Fruit fly (Drosophila melanogaster) whole organism, wandering third instar larva: ENCODE results near the gene Pmm2.
A peak's percentile ranks its signal among the peaks of the same experiment; 100 is the strongest.

ENCODE experiments used
- Abd-B ChIP-seq: fragments of >200 bp; optimal IDR thresholded peaks from 2 replicates; lab custom pipeline; 2017; ENCODE audit warnings: missing biosample characterization, missing genetic modification characterization
- CG32264 ChIP-seq: fragments of 200-800 bp; sonication (Bioruptor generic); optimal IDR thresholded peaks from 2 replicates; lab custom pipeline; 2016; ENCODE audit warnings: missing biosample characterization, missing genetic modification characterization
- CG9705 ChIP-seq: fragments of 200-800 bp; sonication (Bioruptor generic); optimal IDR thresholded peaks from 2 replicates; lab custom pipeline; 2018; ENCODE audit warnings: missing biosample characterization, mild to moderate bottlenecking, missing genetic modification characterization
- CrebA ChIP-seq: fragments of 200-800 bp; sonication (Bioruptor generic); optimal IDR thresholded peaks from 2 replicates; lab custom pipeline; 2016; ENCODE audit warnings: missing biosample characterization, mild to moderate bottlenecking, missing genetic modification characterization, borderline replicate concordance
- Dfd ChIP-seq: fragments of >200 bp; optimal IDR thresholded peaks from 2 replicates; lab custom pipeline; 2017; ENCODE audit warnings: missing biosample characterization, missing genetic modification characterization
- Dif ChIP-seq: fragments of 200-275, 200-300 bp; sonication (Bioruptor generic); optimal IDR thresholded peaks from 2 replicates; lab custom pipeline; 2018; ENCODE audit warnings: missing biosample characterization, missing genetic modification characterization; ENCODE audit not compliant: partially characterized antibody
- GATAd ChIP-seq: sonication (Bioruptor generic); optimal IDR thresholded peaks from 2 replicates; lab custom pipeline; 2016; ENCODE audit warnings: missing biosample characterization, missing genetic modification characterization
- HLH106 ChIP-seq: fragments of 200-800 bp; optimal IDR thresholded peaks from 3 replicates; lab custom pipeline; 2019; ENCODE audit warnings: missing biosample characterization, mild to moderate bottlenecking, missing genetic modification characterization, moderate library complexity
- Hnf4 ChIP-seq: fragments of 200-800 bp; sonication (Bioruptor generic); optimal IDR thresholded peaks from 2 replicates; lab custom pipeline; 2016; ENCODE audit warnings: missing biosample characterization, mild to moderate bottlenecking, missing genetic modification characterization
- Hr78 ChIP-seq: fragments of >200 bp; optimal IDR thresholded peaks from 2 replicates; lab custom pipeline; 2017; ENCODE audit warnings: missing biosample characterization, missing genetic modification characterization
- Hr83 ChIP-seq: fragments of 200-300 bp; sonication (Bioruptor generic); optimal IDR thresholded peaks from 2 replicates; lab custom pipeline; 2016; ENCODE audit warnings: missing biosample characterization, mild to moderate bottlenecking, missing genetic modification characterization, moderate library complexity; ENCODE audit not compliant: poor library complexity, severe bottlenecking
- Jra ChIP-seq: sonication (Bioruptor generic); optimal IDR thresholded peaks from 2 replicates; lab custom pipeline; 2016; ENCODE audit warnings: missing biosample characterization, missing genetic modification characterization
- Mio ChIP-seq: sonication (Bioruptor generic); optimal IDR thresholded peaks from 2 replicates; lab custom pipeline; 2016; ENCODE audit warnings: missing biosample characterization, missing genetic modification characterization
- Myc ChIP-seq: fragments of >200 bp; optimal IDR thresholded peaks from 2 replicates; lab custom pipeline; 2017
- N ChIP-seq: fragments of >200 bp; optimal IDR thresholded peaks from 2 replicates; lab custom pipeline; 2018; ENCODE audit warnings: missing biosample characterization, missing external identifiers, missing genetic modification characterization
- OdsH ChIP-seq: fragments of 200-800 bp; sonication (Bioruptor generic); optimal IDR thresholded peaks from 2 replicates; lab custom pipeline; 2016; ENCODE audit warnings: missing biosample characterization, mild to moderate bottlenecking, missing genetic modification characterization
- Rel ChIP-seq, 2 experiments: fragments of 200-800 bp; sonication (Bioruptor generic) in 1 of 2; optimal IDR thresholded peaks; 2 replicates in 1 of 2; 3 replicates in 1 of 2; lab custom pipeline; 2016 to 2019; ENCODE audit warnings: mild to moderate bottlenecking in 2 of 2, missing biosample characterization in 2 of 2, missing genetic modification characterization in 2 of 2, moderate library complexity in 1 of 2
- Sp1 ChIP-seq: fragments of 200-800 bp; sonication (Bioruptor generic); optimal IDR thresholded peaks from 3 replicates; lab custom pipeline; 2019; ENCODE audit warnings: missing biosample characterization, mild to moderate bottlenecking, missing genetic modification characterization, moderate library complexity
- Vsx2 ChIP-seq: fragments of 200-300, 225-300 bp; sonication (Bioruptor generic); optimal IDR thresholded peaks from 2 replicates; lab custom pipeline; 2018; ENCODE audit warnings: missing biosample characterization, missing genetic modification characterization; ENCODE audit not compliant: partially characterized antibody
- br ChIP-seq: fragments of 200-800 bp; sonication (Bioruptor generic); optimal IDR thresholded peaks from 2 replicates; lab custom pipeline; 2016; ENCODE audit warnings: missing biosample characterization, missing genetic modification characterization
- brk ChIP-seq: fragments of 200-800 bp; sonication (Bioruptor generic); optimal IDR thresholded peaks from 2 replicates; lab custom pipeline; 2016; ENCODE audit warnings: missing biosample characterization, mild to moderate bottlenecking, missing genetic modification characterization
- dl ChIP-seq, 2 experiments: fragments of 175-275, 200-275 bp in 1 of 2; fragments of 200-275 bp in 1 of 2; sonication (Bioruptor generic); optimal IDR thresholded peaks; lab custom pipeline; 2018; ENCODE audit warnings: mild to moderate bottlenecking in 2 of 2, missing biosample characterization in 2 of 2, missing genetic modification characterization in 2 of 2, moderate library complexity in 2 of 2; ENCODE audit not compliant: partially characterized antibody in 2 of 2, insufficient read depth in 1 of 2
- dmrt93B ChIP-seq: fragments of 200-800 bp; sonication (Bioruptor generic); optimal IDR thresholded peaks from 2 replicates; lab custom pipeline; 2018; ENCODE audit warnings: missing biosample characterization, mild to moderate bottlenecking, missing genetic modification characterization
- dsf ChIP-seq: sonication (Bioruptor generic); optimal IDR thresholded peaks from 2 replicates; lab custom pipeline; 2016; ENCODE audit warnings: missing biosample characterization, missing genetic modification characterization, borderline replicate concordance
- ey ChIP-seq: fragments of 200-800 bp; sonication (Bioruptor generic); optimal IDR thresholded peaks from 2 replicates; lab custom pipeline; 2016; ENCODE audit warnings: missing biosample characterization, missing genetic modification characterization
- foxo ChIP-seq, 2 experiments: fragments of 200-800 bp; sonication (Bioruptor generic); optimal IDR thresholded peaks; 2 replicates in 1 of 2; 3 replicates in 1 of 2; lab custom pipeline; 2016 to 2017; ENCODE audit warnings: missing biosample characterization in 2 of 2, missing genetic modification characterization in 2 of 2
- fru ChIP-seq: fragments of 200-800 bp; sonication (Bioruptor generic); optimal IDR thresholded peaks from 3 replicates; lab custom pipeline; 2016; ENCODE audit warnings: missing biosample characterization, mild to moderate bottlenecking, missing genetic modification characterization
- h ChIP-seq: fragments of 200-800 bp; sonication (Bioruptor generic); optimal IDR thresholded peaks from 3 replicates; lab custom pipeline; 2016; ENCODE audit warnings: missing biosample characterization, mild to moderate bottlenecking, missing genetic modification characterization
- jim ChIP-seq: fragments of 175-275, 200-325 bp; sonication (Bioruptor generic); optimal IDR thresholded peaks from 2 replicates; lab custom pipeline; 2016; ENCODE audit warnings: missing biosample characterization, mild to moderate bottlenecking, missing genetic modification characterization
- lola ChIP-seq: fragments of >200 bp; optimal IDR thresholded peaks from 2 replicates; lab custom pipeline; 2017; ENCODE audit warnings: missing biosample characterization, missing genetic modification characterization
- pan ChIP-seq: fragments of >200 bp; optimal IDR thresholded peaks from 2 replicates; lab custom pipeline; 2017
- psq ChIP-seq: fragments of 200-800 bp; sonication (Bioruptor generic); optimal IDR thresholded peaks from 3 replicates; lab custom pipeline; 2017; ENCODE audit warnings: missing biosample characterization, mild to moderate bottlenecking, missing genetic modification characterization, moderate library complexity
- rgr ChIP-seq: fragments of 200-800 bp; sonication (Bioruptor generic); optimal IDR thresholded peaks from 3 replicates; lab custom pipeline; 2016; ENCODE audit warnings: missing biosample characterization, mild to moderate bottlenecking, missing genetic modification characterization
- sage ChIP-seq: fragments of 200-800 bp; sonication (Bioruptor generic); optimal IDR thresholded peaks from 2 replicates; lab custom pipeline; 2016; ENCODE audit warnings: missing biosample characterization, mild to moderate bottlenecking, missing genetic modification characterization
- sv ChIP-seq: fragments of 200-800 bp; sonication (Bioruptor generic); optimal IDR thresholded peaks from 3 replicates; lab custom pipeline; 2016; ENCODE audit warnings: missing biosample characterization, missing genetic modification characterization
- tai ChIP-seq: sonication (Bioruptor generic); optimal IDR thresholded peaks from 2 replicates; lab custom pipeline; 2016; ENCODE audit warnings: missing biosample characterization, missing genetic modification characterization
- usp ChIP-seq: fragments of >200 bp; optimal IDR thresholded peaks from 2 replicates; lab custom pipeline; 2017; ENCODE audit warnings: missing biosample characterization, missing genetic modification characterization
- woc ChIP-seq: sonication (Bioruptor generic); optimal IDR thresholded peaks from 2 replicates; lab custom pipeline; 2016; ENCODE audit warnings: missing biosample characterization, mild to moderate bottlenecking, missing genetic modification characterization

Gene Pmm2

dm6 chr3L:12523941-12524340 lies 10.4 kb upstream of the Pmm2 start, which contains the start of the genes ver and Gcn5 (continued):
- TF ChIP-seq CG32264 (GFP tag; lab: Kevin White, UChicago) (peak; percentile 87), rgr (GFP tag; lab: Kevin White, UChicago) (peak; percentile 99), brk (GFP tag; lab: Kevin White, UChicago) (peak; percentile 98)

dm6 chr3L:12526433-12527113 lies 7.8 kb upstream of the Pmm2 start, which contains the start of gene eIF2beta:
Gene eIF2beta (minus strand): TSS chr3L:12526731.
- TF ChIP-seq HLH106 (no peak), Hr83 (GFP tag; lab: Kevin White, UChicago) (no peak), woc (peak; percentile 27), lola (GFP tag; lab: Kevin White, UChicago) (no peak), Dif (GFP tag; lab: Kevin White, UChicago) (no peak), CG9705 (no peak), brk (GFP tag; lab: Kevin White, UChicago) (no peak), ey (GFP tag; lab: Kevin White, UChicago) (no peak), Myc (lab: Kevin White, UChicago) (peak; percentile 1), dmrt93B (GFP tag; lab: Kevin White, UChicago) (no peak), Dfd (GFP tag; lab: Kevin White, UChicago) (no peak), fru (GFP tag; lab: Kevin White, UChicago) (peak; percentile 52), h (GFP tag; lab: Kevin White, UChicago) (peak; percentile 23), sage (GFP tag; lab: Kevin White, UChicago) (peak; percentile 55), Hnf4 (GFP tag; lab: Kevin White, UChicago) (peak; percentile 20), Sp1 (peak; percentile 4), sv (GFP tag; lab: Kevin White, UChicago) (peak; percentile 34)

- TF ChIP-seq Jra (GFP tag; lab: Kevin White, UChicago), result peak; percentile 68
- TF ChIP-seq Dfd (GFP tag; lab: Kevin White, UChicago), result no peak
- peak; percentile 55 for TF ChIP-seq OdsH (GFP tag; lab: Kevin White, UChicago)
- TF ChIP-seq sage (GFP tag; lab: Kevin White, UChicago), result no peak
- TF ChIP-seq usp (GFP tag; lab: Kevin White, UChicago), result no peak
- no peak for TF ChIP-seq dl (GFP tag; optimal IDR thresholded peaks at IDR 0.05; lab: Kevin White, UChicago; ENCODE audit: insufficient read depth in 1 of 2, partially characterized antibody in 2 of 2)
- no peak for TF ChIP-seq GATAd
- no peak for TF ChIP-seq dmrt93B (GFP tag; lab: Kevin White, UChicago)
- TF ChIP-seq Rel (GFP tag; optimal IDR thresholded peaks at IDR 0.05; lab: Kevin White, UChicago), result no peak
- TF ChIP-seq Rel (tag; optimal IDR thresholded peaks at IDR 0.05; lab: Kevin White, UChicago), result no peak
- peak; percentile 39 for TF ChIP-seq woc
- peak; percentile 61 for TF ChIP-seq br
- TF ChIP-seq CG32264 (GFP tag; lab: Kevin White, UChicago), result peak; percentile 27
- no peak for TF ChIP-seq CG9705
- no peak for TF ChIP-seq brk (GFP tag; lab: Kevin White, UChicago)
- peak; percentile 9 for TF ChIP-seq Hr83 (GFP tag; lab: Kevin White, UChicago)
- peak; percentile 54 for TF ChIP-seq ey (GFP tag; lab: Kevin White, UChicago)
- peak; percentile 61 for TF ChIP-seq fru (GFP tag; lab: Kevin White, UChicago)
- TF ChIP-seq N (GFP tag; lab: Kevin White, UChicago), result no peak
- no peak for TF ChIP-seq Dif (GFP tag; lab: Kevin White, UChicago)
- no peak for TF ChIP-seq Vsx2
- TF ChIP-seq Sp1, result peak; percentile 47
- no peak for TF ChIP-seq tai (GFP tag; lab: Kevin White, UChicago)
- TF ChIP-seq pan, result no peak
- TF ChIP-seq h (GFP tag; lab: Kevin White, UChicago), result peak; percentile 44
- no peak for TF ChIP-seq jim (GFP tag; lab: Kevin White, UChicago)
- peak in 1 of 2 experiments; percentile 77 for TF ChIP-seq foxo (GFP tag; optimal IDR thresholded peaks at IDR 0.05; lab: Kevin White, UChicago)
- no peak for TF ChIP-seq lola (GFP tag; lab: Kevin White, UChicago)
- TF ChIP-seq Hr78, result no peak
- TF ChIP-seq psq (GFP tag; lab: Kevin White, UChicago), result peak; percentile 22
- TF ChIP-seq rgr (GFP tag; lab: Kevin White, UChicago), result peak; percentile 63
- TF ChIP-seq Myc (lab: Kevin White, UChicago), result no peak
- no peak for TF ChIP-seq CrebA (GFP tag; lab: Kevin White, UChicago)
- no peak for TF ChIP-seq sv (GFP tag; lab: Kevin White, UChicago)
- TF ChIP-seq Mio (GFP tag; lab: Kevin White, UChicago), result no peak
- no peak for TF ChIP-seq Abd-B (GFP tag; lab: Kevin White, UChicago)
- peak; percentile 64 for TF ChIP-seq Hnf4 (GFP tag; lab: Kevin White, UChicago)
- peak; percentile 41 for TF ChIP-seq HLH106
- no peak for TF ChIP-seq dsf
Measured at dm6 chr3L:12529431-12530007, 4.9 kb upstream of the Pmm2 start.
